Fruit fly (Drosophila melanogaster) whole organism, embryonic: ENCODE measurements around the gene CG9760.

Source experiments
- CG11247 ChIP-seq: fragments of 200-800 bp; sonication (Bioruptor generic); IDR thresholded peaks from 2 replicates; pipeline ENCODE4 v1.3.6; 2022; ENCODE audit warnings: missing biosample characterization, missing genetic modification characterization
- CG11696 ChIP-seq: fragments of 200-800 bp; sonication (Bioruptor generic); IDR thresholded peaks from 2 replicates; pipeline ENCODE4 v1.3.6; 2022; ENCODE audit warnings: missing biosample characterization, missing genetic modification characterization
- CG12299 ChIP-seq: fragments of 200-800 bp; sonication (Bioruptor generic); optimal IDR thresholded peaks from 2 replicates; lab custom pipeline; 2018; ENCODE audit warnings: missing biosample characterization, mild to moderate bottlenecking, missing genetic modification characterization
- CG15514 ChIP-seq: fragments of 200-800 bp; sonication (Bioruptor generic); optimal IDR thresholded peaks from 3 replicates; lab custom pipeline; 2017; ENCODE audit warnings: missing biosample characterization, missing genetic modification characterization, mild to moderate bottlenecking, moderate library complexity, missing genetic modification reagents
- CG1647 ChIP-seq: fragments of 200-800 bp; sonication (Bioruptor generic); optimal IDR thresholded peaks from 3 replicates; lab custom pipeline; 2016; ENCODE audit warnings: missing biosample characterization, missing genetic modification characterization
- CG17186 ChIP-seq: fragments of 200-800 bp; sonication (Bioruptor generic); optimal IDR thresholded peaks from 3 replicates; lab custom pipeline; 2017; ENCODE audit warnings: missing biosample characterization, missing genetic modification reagents, missing genetic modification characterization
- CG17802 ChIP-seq: fragments of 200-800 bp; sonication (Bioruptor generic); optimal IDR thresholded peaks from 2 replicates; lab custom pipeline; 2018; ENCODE audit warnings: missing biosample characterization, mild to moderate bottlenecking, missing genetic modification characterization, moderate library complexity
- CG18262 ChIP-seq: fragments of 200-800 bp; optimal IDR thresholded peaks from 3 replicates; lab custom pipeline; 2019; ENCODE audit warnings: missing biosample characterization, mild to moderate bottlenecking, missing genetic modification characterization, moderate library complexity
- CG18599 ChIP-seq: fragments of 200-800 bp; sonication (Bioruptor generic); optimal IDR thresholded peaks from 3 replicates; lab custom pipeline; 2017; ENCODE audit warnings: missing biosample characterization, missing genetic modification characterization, mild to moderate bottlenecking, moderate library complexity, missing genetic modification reagents
- CG2116 ChIP-seq: fragments of 200-800 bp; sonication (Bioruptor generic); optimal IDR thresholded peaks from 3 replicates; lab custom pipeline; 2018; ENCODE audit warnings: missing biosample characterization, mild to moderate bottlenecking, missing genetic modification characterization
- CG31441 ChIP-seq: fragments of 200-800 bp; sonication (Bioruptor generic); IDR thresholded peaks from 2 replicates; pipeline ENCODE4 v1.3.6; 2022; ENCODE audit warnings: missing biosample characterization, missing genetic modification characterization
- CG3281 ChIP-seq: fragments of 200-800 bp; sonication (Bioruptor generic); optimal IDR thresholded peaks from 3 replicates; lab custom pipeline; 2017; ENCODE audit warnings: missing biosample characterization, mild to moderate bottlenecking, missing genetic modification characterization
- CG4328 ChIP-seq: fragments of 200-800 bp; sonication (Bioruptor generic); optimal IDR thresholded peaks from 3 replicates; lab custom pipeline; 2017; ENCODE audit warnings: missing biosample characterization, missing genetic modification reagents, missing genetic modification characterization
- CG43689 ChIP-seq: fragments of 200-800 bp; sonication (Bioruptor generic); IDR thresholded peaks from 2 replicates; pipeline ENCODE4 v1.3.6; 2022; ENCODE audit warnings: missing biosample characterization, missing genetic modification characterization
- CG4820 ChIP-seq: fragments of 200-800 bp; sonication (Bioruptor generic); optimal IDR thresholded peaks from 3 replicates; lab custom pipeline; 2016; ENCODE audit warnings: missing biosample characterization, missing genetic modification characterization
- CG6683 ChIP-seq: fragments of 200-800 bp; sonication (Bioruptor generic); optimal IDR thresholded peaks from 2 replicates; lab custom pipeline; 2017; ENCODE audit warnings: missing biosample characterization, mild to moderate bottlenecking, missing genetic modification characterization, missing genetic modification reagents
- CG8290 ChIP-seq, 3 experiments: fragments of 200-800 bp; sonication (Bioruptor generic); optimal IDR thresholded peaks; 2 replicates each; lab custom pipeline; 2016 to 2019; ENCODE audit warnings: missing biosample characterization in 3 of 3, missing genetic modification characterization in 3 of 3, mild to moderate bottlenecking in 2 of 3, moderate library complexity in 1 of 3
- D ChIP-seq, 2 experiments: fragments of 200-800 bp in 1 of 2; fragments of >200 bp in 1 of 2; sonication (Bioruptor generic) in 1 of 2; optimal IDR thresholded peaks; 2 replicates in 1 of 2; 3 replicates in 1 of 2; lab custom pipeline; 2017; ENCODE audit warnings: mild to moderate bottlenecking in 1 of 2, missing biosample characterization in 1 of 2, missing genetic modification characterization in 1 of 2, missing genetic modification reagents in 1 of 2
- D19A ChIP-seq: fragments of 200-800 bp; optimal IDR thresholded peaks from 3 replicates; lab custom pipeline; 2019; ENCODE audit warnings: missing biosample characterization, mild to moderate bottlenecking, missing genetic modification characterization, moderate library complexity
- Dek ChIP-seq: fragments of 200-800 bp; sonication (Bioruptor generic); optimal IDR thresholded peaks from 3 replicates; lab custom pipeline; 2019; ENCODE audit warnings: missing biosample characterization, mild to moderate bottlenecking, missing genetic modification characterization, moderate library complexity
- Dfd ChIP-seq, 2 experiments: fragments of >200 bp; optimal IDR thresholded peaks; 2 replicates each; lab custom pipeline; 2017; ENCODE audit warnings: missing biosample characterization in 2 of 2, missing genetic modification characterization in 2 of 2
- GATAe ChIP-seq: fragments of 200-800 bp; sonication (Bioruptor generic); conservative IDR thresholded peaks from 2 replicates; pipeline ENCODE4 v1.3.6; 2022; ENCODE audit warnings: missing biosample characterization, missing genetic modification characterization
- HmgD ChIP-seq: fragments of 200-800 bp; sonication (Bioruptor generic); optimal IDR thresholded peaks from 3 replicates; lab custom pipeline; 2016; ENCODE audit warnings: missing biosample characterization, missing genetic modification characterization
- Hr51 ChIP-seq, 2 experiments: fragments of 200-800 bp; sonication (Bioruptor generic); optimal IDR thresholded peaks; 2 replicates in 1 of 2; 3 replicates in 1 of 2; lab custom pipeline; 2016 to 2018; ENCODE audit warnings: missing biosample characterization in 2 of 2, missing genetic modification characterization in 2 of 2, mild to moderate bottlenecking in 1 of 2, moderate library complexity in 1 of 2
- Lhr ChIP-seq: fragments of 200-800 bp; sonication (Bioruptor generic); optimal IDR thresholded peaks from 3 replicates; lab custom pipeline; 2017; ENCODE audit warnings: mild to moderate bottlenecking, missing biosample characterization, missing genetic modification reagents, missing genetic modification characterization
- Max ChIP-seq: fragments of 200-800 bp; sonication (Bioruptor generic); optimal IDR thresholded peaks from 2 replicates; lab custom pipeline; 2016; ENCODE audit warnings: missing biosample characterization, mild to moderate bottlenecking, missing genetic modification characterization
- NC2β ChIP-seq: fragments of 200-800 bp; sonication (Bioruptor generic); optimal IDR thresholded peaks from 2 replicates; lab custom pipeline; 2016; ENCODE audit warnings: missing biosample characterization, missing genetic modification characterization
- Ravus ChIP-seq: fragments of 200-800 bp; sonication (Bioruptor generic); IDR thresholded peaks from 2 replicates; pipeline ENCODE4 v1.3.6; 2022; ENCODE audit warnings: missing biosample characterization, missing genetic modification characterization
- Side ChIP-seq: fragments of 200-800 bp; sonication (Bioruptor generic); optimal IDR thresholded peaks from 2 replicates; lab custom pipeline; 2016; ENCODE audit warnings: missing biosample characterization, missing genetic modification characterization
- Sry-δ ChIP-seq: fragments of 200-800 bp; sonication (Bioruptor generic); optimal IDR thresholded peaks from 2 replicates; lab custom pipeline; 2016; ENCODE audit warnings: missing biosample characterization, missing genetic modification characterization
- Ssrp ChIP-seq: fragments of 200-800 bp; sonication (Bioruptor generic); optimal IDR thresholded peaks from 2 replicates; lab custom pipeline; 2018; ENCODE audit warnings: missing biosample characterization, mild to moderate bottlenecking, missing genetic modification characterization, moderate library complexity
- Taf1 ChIP-seq: fragments of 200-800 bp; sonication (Bioruptor generic); IDR thresholded peaks from 2 replicates; pipeline ENCODE4 v1.3.6; 2022; ENCODE audit warnings: missing biosample characterization, missing genetic modification characterization
- cad ChIP-seq: fragments of >200 bp; optimal IDR thresholded peaks from 2 replicates; lab custom pipeline; 2017; ENCODE audit warnings: missing biosample characterization, missing genetic modification characterization
- croc ChIP-seq: fragments of 200-800 bp; sonication (Bioruptor generic); conservative IDR thresholded peaks from 3 replicates; pipeline ENCODE4 v1.3.6; 2022; ENCODE audit warnings: missing biosample characterization, missing genetic modification characterization
- dm ChIP-seq: fragments of 200-800 bp; sonication (Bioruptor generic); optimal IDR thresholded peaks from 3 replicates; lab custom pipeline; 2016; ENCODE audit warnings: missing biosample characterization, missing genetic modification characterization
- en ChIP-seq: fragments of 200-800 bp; sonication (Bioruptor generic); optimal IDR thresholded peaks from 2 replicates; lab custom pipeline; 2016; ENCODE audit warnings: missing biosample characterization, missing genetic modification characterization
- esg ChIP-seq: fragments of 200-800 bp; sonication (Bioruptor generic); conservative IDR thresholded peaks from 2 replicates; pipeline ENCODE4 v1.3.6; 2022; ENCODE audit warnings: missing biosample characterization, missing genetic modification characterization
- eyg ChIP-seq: fragments of 200-800 bp; sonication (Bioruptor generic); optimal IDR thresholded peaks from 3 replicates; lab custom pipeline; 2016; ENCODE audit warnings: missing biosample characterization, missing genetic modification characterization
- grau ChIP-seq: fragments of 200-800 bp; optimal IDR thresholded peaks from 3 replicates; lab custom pipeline; 2019; ENCODE audit warnings: missing biosample characterization, mild to moderate bottlenecking, missing genetic modification characterization, moderate library complexity
- her ChIP-seq: fragments of 200-800 bp; sonication (Bioruptor generic); optimal IDR thresholded peaks from 2 replicates; lab custom pipeline; 2016; ENCODE audit warnings: missing biosample characterization, missing genetic modification characterization
- kah ChIP-seq: fragments of 200-800 bp; sonication (Bioruptor generic); optimal IDR thresholded peaks from 2 replicates; lab custom pipeline; 2018; ENCODE audit warnings: missing biosample characterization, mild to moderate bottlenecking, missing genetic modification characterization
- klu ChIP-seq: fragments of 200-800 bp; sonication (Bioruptor generic); IDR thresholded peaks from 2 replicates; pipeline ENCODE4 v1.3.6; 2022; ENCODE audit warnings: missing biosample characterization, missing genetic modification characterization
- knrl ChIP-seq: fragments of 200-800 bp; sonication (Bioruptor generic); IDR thresholded peaks from 3 replicates; pipeline ENCODE4 v1.3.6; 2022; ENCODE audit warnings: missing biosample characterization, missing genetic modification characterization; ENCODE audit not compliant: partially characterized antibody
- pb ChIP-seq: fragments of 200-800 bp; sonication (Bioruptor generic); optimal IDR thresholded peaks from 3 replicates; lab custom pipeline; 2016; ENCODE audit warnings: missing biosample characterization, missing genetic modification characterization
- schlank ChIP-seq: fragments of 200-800 bp; sonication (Bioruptor generic); optimal IDR thresholded peaks from 2 replicates; lab custom pipeline; 2018; ENCODE audit warnings: missing biosample characterization, mild to moderate bottlenecking, missing genetic modification characterization
- scrt ChIP-seq: fragments of 200-800 bp; sonication (Bioruptor generic); optimal IDR thresholded peaks from 2 replicates; lab custom pipeline; 2018; ENCODE audit warnings: missing biosample characterization, mild to moderate bottlenecking, missing genetic modification characterization, moderate library complexity
- sim ChIP-seq: fragments of 200-800 bp; sonication (Bioruptor generic); IDR thresholded peaks from 2 replicates; pipeline ENCODE4 v1.3.6; 2022; ENCODE audit warnings: missing biosample characterization, missing genetic modification characterization
- tgo ChIP-seq: fragments of 200-800 bp; sonication (Bioruptor generic); IDR thresholded peaks from 3 replicates; pipeline ENCODE4 v1.3.6; 2022; ENCODE audit warnings: missing biosample characterization, missing genetic modification characterization
- yki ChIP-seq: fragments of >200 bp; optimal IDR thresholded peaks from 3 replicates; lab custom pipeline; 2018

The CG9760 gene

DNA sequence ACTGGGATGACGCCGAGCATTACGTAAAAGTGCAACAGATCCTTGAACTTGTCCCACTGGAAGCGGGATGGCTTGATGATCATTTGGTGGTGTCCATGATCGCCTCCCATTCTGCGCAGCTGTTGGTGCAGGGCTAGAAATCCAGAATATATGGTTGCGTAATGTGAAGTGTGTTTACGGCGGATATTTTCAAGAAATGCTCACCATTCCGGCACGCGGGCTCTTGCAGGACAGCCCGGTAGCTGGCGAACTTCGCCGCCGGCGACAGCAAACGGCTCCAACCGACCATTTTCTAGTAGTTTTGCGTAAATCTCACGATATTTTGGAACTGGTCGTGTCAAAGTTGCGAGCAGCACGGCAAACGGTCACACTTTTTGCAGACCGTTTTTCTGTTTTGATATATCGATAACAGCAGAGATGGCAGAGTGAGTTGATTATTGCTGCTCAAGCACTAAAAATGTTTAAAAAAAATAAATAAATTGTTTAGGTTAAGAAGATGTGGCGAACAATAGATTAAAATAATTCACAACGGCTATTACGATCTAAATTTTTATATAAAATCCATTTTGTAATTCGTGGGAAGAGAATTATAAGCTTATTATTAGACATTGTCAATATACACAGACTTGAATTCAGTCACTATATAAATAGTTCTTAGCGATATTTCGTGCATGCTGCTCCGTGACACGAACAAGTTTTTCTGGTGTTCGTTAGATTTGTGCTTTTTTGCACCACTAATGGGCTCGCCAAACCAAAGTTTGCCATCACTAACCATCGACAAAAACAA is 25.2 kb downstream of the CG9760 start, which contains the start of the genes ND-SGDH and RhoGAP68F (continued):
- TF ChIP-seq klu (GFP tag; lab: Robert Waterston, UW) (peak; percentile 71), CG6683 (GFP tag; lab: Kevin White, UChicago) (peak; percentile 20), CG3281 (peak; percentile 60), yki (lab: Kevin White, UChicago) (no peak), tgo (peak; percentile 74), Ssrp (tag; lab: Kevin White, UChicago) (peak; percentile 70), Max (GFP tag; lab: Kevin White, UChicago) (peak; percentile 63), pb (GFP tag; lab: Kevin White, UChicago) (peak; percentile 28), CG11696 (GFP tag; lab: Robert Waterston, UW) (no peak), CG1647 (GFP tag; lab: Kevin White, UChicago) (peak; percentile 45), NC2β (GFP tag; lab: Kevin White, UChicago) (peak; percentile 48), grau (tag; lab: Kevin White, UChicago) (peak; percentile 77), Lhr (GFP tag; lab: Kevin White, UChicago) (peak; percentile 74), CG15514 (GFP tag; lab: Kevin White, UChicago) (peak; percentile 89), CG8290 (GFP tag; optimal IDR thresholded peaks at IDR 0.05; lab: Kevin White, UChicago) (peak; percentile 40), CG8290 (tag; optimal IDR thresholded peaks at IDR 0.05; lab: Kevin White, UChicago) (peak; percentile 56 to 58), knrl (GFP tag; lab: Robert Waterston, UW) (peak; percentile 99), CG17186 (GFP tag; lab: Kevin White, UChicago) (peak; percentile 31), Taf1 (peak; percentile 29; the same call in 1 of the 2 replicates), eyg (GFP tag; lab: Kevin White, UChicago) (peak; percentile 9), GATAe (GFP tag; lab: Robert Waterston, UW) (no peak), D19A (tag; lab: Kevin White, UChicago) (peak; percentile 42), CG31441 (peak; percentile 82; the same call in 1 of the 2 replicates), schlank (tag; lab: Kevin White, UChicago) (no peak), CG4328 (GFP tag; lab: Kevin White, UChicago) (peak; percentile 61), Side (GFP tag; lab: Kevin White, UChicago) (peak; percentile 15), sim (no peak), CG18599 (GFP tag; lab: Kevin White, UChicago) (peak; percentile 76), CG17802 (tag; lab: Kevin White, UChicago) (peak; percentile 17), Sry-δ (peak; percentile 97), her (no peak), Dek (tag; lab: Kevin White, UChicago) (peak; percentile 67), scrt (GFP tag; lab: Kevin White, UChicago) (no peak), CG12299 (tag; lab: Kevin White, UChicago) (no peak), croc (GFP tag; lab: Robert Waterston, UW) (peak; percentile 64), cad (GFP tag; lab: Kevin White, UChicago) (no peak), CG11247 (GFP tag; lab: Robert Waterston, UW) (peak; percentile 54), Ravus (GFP tag; lab: Robert Waterston, UW) (no peak), CG43689 (GFP tag; lab: Robert Waterston, UW) (no peak), HmgD (GFP tag; lab: Kevin White, UChicago) (no peak), kah (GFP tag; lab: Kevin White, UChicago) (no peak), CG2116 (GFP tag; lab: Kevin White, UChicago) (peak; percentile 75), Hr51 (GFP tag; optimal IDR thresholded peaks at IDR 0.05; lab: Kevin White, UChicago) (peak; percentile 71 to 76), esg (GFP tag; lab: Robert Waterston, UW) (peak; percentile 68), CG4820 (peak; percentile 76), en (GFP tag; lab: Kevin White, UChicago) (peak; percentile 3), D (optimal IDR thresholded peaks at IDR 0.05; lab: Kevin White, UChicago) (no peak), D (GFP tag; optimal IDR thresholded peaks at IDR 0.05; lab: Kevin White, UChicago) (peak; percentile 34), CG18262 (tag; lab: Kevin White, UChicago) (peak; percentile 76), dm (GFP tag; lab: Kevin White, UChicago) (peak; percentile 58), Dfd (GFP tag; optimal IDR thresholded peaks at IDR 0.05; lab: Kevin White, UChicago) (no peak)
